Worm (Caenorhabditis elegans): ENCODE results near the gene M163.9.
A peak's percentile ranks its signal among the peaks of the same experiment; 100 is the strongest.

Gene M163.9

ce11 chrX:14500422-14501058, 31.2 kb downstream of the M163.9 start (continued):
- TF ChIP-seq attf-5 (GFP tag; optimal IDR thresholded peaks at IDR 0.05) (no peak), nfyb-1 (GFP tag; IDR thresholded peaks at IDR 0.05) (no peak), B0019.2 (GFP tag; conservative IDR thresholded peaks at IDR 0.05) (no peak), tlf-1 (GFP tag; optimal IDR thresholded peaks at IDR 0.05) (peak; percentile 72), B0261.1 (tag; optimal IDR thresholded peaks at IDR 0.05) (no peak), hlh-12 (tag; optimal IDR thresholded peaks at IDR 0.05) (no peak), snpc-1.1 (tag; optimal IDR thresholded peaks at IDR 0.05; ENCODE audit: insufficient read depth) (no peak), B0336.3 (GFP tag; IDR thresholded peaks at IDR 0.05) (peak; percentile 51; the same call in 1 of the 2 replicates), F33H1.4 (GFP tag; IDR thresholded peaks at IDR 0.05) (no peak), ama-1 (optimal IDR thresholded peaks at IDR 0.05) (no peak), ama-1 (GFP tag; optimal IDR thresholded peaks at IDR 0.05) (no peak), rcor-1 (GFP tag; IDR thresholded peaks at IDR 0.05) (no peak), rpc-1 (optimal IDR thresholded peaks at IDR 0.05) (no peak), rpc-1 (tag; optimal IDR thresholded peaks at IDR 0.05) (no peak), snpc-1.3 (tag; optimal IDR thresholded peaks at IDR 0.05; ENCODE audit: insufficient read depth) (no peak), Y53G8AR.9 (GFP tag; conservative IDR thresholded peaks at IDR 0.05) (no peak), him-1 (tag; optimal IDR thresholded peaks at IDR 0.05) (no peak), tbp1 (GFP tag; optimal IDR thresholded peaks at IDR 0.05) (peak; percentile 46), F55B11.4 (tag; optimal IDR thresholded peaks at IDR 0.05; ENCODE audit: borderline replicate concordance, insufficient read depth) (no peak), ccch-3 (GFP tag; optimal IDR thresholded peaks at IDR 0.05) (no peak), D2030.7 (GFP tag; IDR thresholded peaks at IDR 0.05) (no peak), nhr-179 (tag; optimal IDR thresholded peaks at IDR 0.05) (no peak), egl-44 (GFP tag; IDR thresholded peaks at IDR 0.05) (no peak), ZK185.1 (tag; optimal IDR thresholded peaks at IDR 0.05; ENCODE audit: poor library complexity, severe bottlenecking) (no peak), gei-17 (GFP tag; optimal IDR thresholded peaks at IDR 0.05) (peak; percentile 19), F52B5.7 (tag; optimal IDR thresholded peaks at IDR 0.05) (no peak), ceh-100 (GFP tag; IDR thresholded peaks at IDR 0.05) (no peak), mel-28 (tag; optimal IDR thresholded peaks at IDR 0.05; ENCODE audit: borderline replicate concordance) (no peak), C06A6.2 (GFP tag; conservative IDR thresholded peaks at IDR 0.05) (no peak), K12H6.12 (tag; optimal IDR thresholded peaks at IDR 0.05) (no peak), F10E7.11 (tag; optimal IDR thresholded peaks at IDR 0.05) (no peak), mxl-1 (tag; optimal IDR thresholded peaks at IDR 0.05) (no peak), cebp-2 (GFP tag; IDR thresholded peaks at IDR 0.05) (no peak), hmg-20 (GFP tag; IDR thresholded peaks at IDR 0.05) (no peak), ceh-40 (GFP tag; IDR thresholded peaks at IDR 0.05) (no peak), T07F8.4 (tag; optimal IDR thresholded peaks at IDR 0.05) (no peak), hrde-1 (tag; optimal IDR thresholded peaks at IDR 0.05; ENCODE audit: borderline replicate concordance) (no peak), fkh-3 (tag; optimal IDR thresholded peaks at IDR 0.05) (no peak), Y67H2A.10 (GFP tag; conservative IDR thresholded peaks at IDR 0.05) (no peak), ztf-26 (tag; optimal IDR thresholded peaks at IDR 0.05) (no peak), ztf-3 (GFP tag; optimal IDR thresholded peaks at IDR 0.05) (no peak), lin-54 (GFP tag; optimal IDR thresholded peaks at IDR 0.05) (no peak), madf-10 (tag; optimal IDR thresholded peaks at IDR 0.05) (no peak), chd-7 (tag; optimal IDR thresholded peaks at IDR 0.05) (peak; percentile 69), attf-3 (GFP tag; conservative IDR thresholded peaks at IDR 0.05) (no peak), zfh-2 (GFP tag; conservative IDR thresholded peaks at IDR 0.05) (no peak), unc-130 (GFP tag; optimal IDR thresholded peaks at IDR 0.05) (no peak), mes-4 (tag; optimal IDR thresholded peaks at IDR 0.05) (no peak), ceh-58 (GFP tag; IDR thresholded peaks at IDR 0.05) (no peak), pbrm-1 (GFP tag; IDR thresholded peaks at IDR 0.05) (no peak)

All from whole organism, young adult.